Worm (Caenorhabditis elegans) whole organism, young adult: ENCODE results near the gene clec-80.
"Not testable (repeated sequence)": the region's sequence is repeated elsewhere in the genome, so short reads cannot be mapped to it uniquely, and the experiment has no call there.

Experiments used
- B0035.1 ChIP-seq: sonication (generic microtip); optimal IDR thresholded peaks from 2 replicates; lab custom pipeline; 2016; ENCODE audit warnings: missing genetic modification characterization, mild to moderate bottlenecking, missing compliant biosample characterization, missing genotype, missing genetic modification reagents
- Y67H2A.10 ChIP-seq: fragments of 200-800 bp; sonication (Bioruptor generic); conservative IDR thresholded peaks from 2 replicates; pipeline ENCODE4 v1.3.6; 2022; ENCODE audit warnings: missing genetic modification reagents, missing genetic modification characterization, missing compliant biosample characterization
- Y95B8A.8 ChIP-seq: fragments of 200-800 bp; sonication (Bioruptor generic); IDR thresholded peaks from 2 replicates; pipeline ENCODE4 v1.3.6; 2022; ENCODE audit warnings: missing genetic modification reagents, missing genetic modification characterization, missing compliant biosample characterization
- ceh-100 ChIP-seq: fragments of 200-800 bp; sonication (Bioruptor generic); IDR thresholded peaks from 2 replicates; pipeline ENCODE4 v1.3.6; 2022; ENCODE audit warnings: missing genetic modification reagents, missing genetic modification characterization, missing compliant biosample characterization
- ceh-27 ChIP-seq: fragments of 200-800 bp; sonication (Bioruptor generic); optimal IDR thresholded peaks from 2 replicates; lab custom pipeline; 2018; ENCODE audit warnings: mild to moderate bottlenecking, missing genetic modification characterization, moderate library complexity, missing compliant biosample characterization
- chd-7 ChIP-seq: sonication (generic microtip); optimal IDR thresholded peaks from 2 replicates; lab custom pipeline; 2016; ENCODE audit warnings: mild to moderate bottlenecking, missing genetic modification characterization, moderate library complexity, missing compliant biosample characterization
- egl-18 ChIP-seq: fragments of 200-800 bp; sonication (Bioruptor generic); IDR thresholded peaks from 2 replicates; pipeline ENCODE4 v1.3.6; 2022; ENCODE audit warnings: missing genetic modification reagents, missing genetic modification characterization, missing compliant biosample characterization
- lag-1 ChIP-seq: fragments of 200-800 bp; sonication (Bioruptor generic); IDR thresholded peaks from 2 replicates; pipeline ENCODE4 v1.3.6; 2022; ENCODE audit warnings: missing genetic modification reagents, missing genetic modification characterization, missing compliant biosample characterization
- let-526 ChIP-seq: fragments of 200-800 bp; sonication (Bioruptor generic); IDR thresholded peaks from 2 replicates; pipeline ENCODE4 v1.3.6; 2022; ENCODE audit warnings: missing genetic modification reagents, missing genetic modification characterization, missing compliant biosample characterization
- let-607 ChIP-seq, 2 experiments: fragments of 200-800 bp in 1 of 2; sonication (Bioruptor generic) in 1 of 2; sonication (generic microtip) in 1 of 2; optimal IDR thresholded peaks; 2 replicates each; lab custom pipeline; 2016 to 2018; ENCODE audit warnings: mild to moderate bottlenecking in 2 of 2, missing compliant biosample characterization in 2 of 2, missing genetic modification characterization in 2 of 2, moderate library complexity in 2 of 2, missing genotype in 1 of 2
- madf-6 ChIP-seq: fragments of 200-800 bp; sonication (Bioruptor generic); IDR thresholded peaks from 2 replicates; pipeline ENCODE4 v1.3.6; 2022; ENCODE audit warnings: missing genetic modification reagents, missing genetic modification characterization, missing compliant biosample characterization
- madf-8 ChIP-seq: fragments of 200-800 bp; sonication (Bioruptor generic); conservative IDR thresholded peaks from 2 replicates; pipeline ENCODE4 v1.3.6; 2022; ENCODE audit warnings: missing genetic modification reagents, missing genetic modification characterization, missing compliant biosample characterization
- nhr-179 ChIP-seq: sonication (generic microtip); optimal IDR thresholded peaks from 2 replicates; lab custom pipeline; 2016; ENCODE audit warnings: mild to moderate bottlenecking, missing genetic modification characterization, missing compliant biosample characterization
- tbx-9 ChIP-seq: sonication (generic microtip); optimal IDR thresholded peaks from 2 replicates; lab custom pipeline; 2016; ENCODE audit warnings: borderline replicate concordance, missing genetic modification characterization, inconsistent platforms, missing compliant biosample characterization

DNA sequence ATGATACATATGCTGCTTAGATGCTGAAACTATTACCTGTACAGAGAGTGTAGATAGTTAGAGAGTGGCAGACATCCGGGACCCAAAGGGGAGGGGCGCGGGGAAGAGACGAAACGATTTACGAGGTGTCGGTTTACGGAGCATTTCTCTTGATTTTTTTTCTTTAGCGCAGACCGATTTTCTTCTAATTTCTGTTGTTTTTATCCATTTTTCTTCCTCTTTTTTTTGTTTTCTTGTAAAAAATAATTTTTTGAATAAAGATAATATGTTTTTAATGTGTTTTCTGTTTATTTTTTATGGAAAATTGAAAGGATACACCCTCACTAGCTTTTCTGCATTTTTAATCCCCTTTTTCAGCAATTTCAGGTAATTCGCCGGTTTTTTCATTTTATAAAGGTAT, 45.7 kb upstream of the clec-80 start, which contains the start of gene Y54G2A.72:
- not testable (repeated sequence) for TF ChIP-seq Y95B8A.8 (GFP tag; lab: Robert Waterston, UW); lag-1 (GFP tag; lab: Robert Waterston, UW); chd-7 (tag; lab: Kevin White, UChicago); B0035.1 (tag; lab: Kevin White, UChicago); let-607 (tag; optimal IDR thresholded peaks at IDR 0.05; lab: Kevin White, UChicago); madf-8 (GFP tag; lab: Robert Waterston, UW); tbx-9 (tag; lab: Kevin White, UChicago); egl-18 (GFP tag; lab: Robert Waterston, UW); Y67H2A.10 (GFP tag; lab: Robert Waterston, UW); nhr-179 (tag; lab: Kevin White, UChicago); let-526 (GFP tag; lab: Robert Waterston, UW); ceh-100 (GFP tag; lab: Robert Waterston, UW); ceh-27 (GFP tag; lab: Kevin White, UChicago); madf-6
